Fruit fly (Drosophila melanogaster) whole organism, embryonic: Measurements from ENCODE around the gene alpha-PheRS.

Source experiments
- Abd-B ChIP-seq: fragments of 200-800 bp; sonication (Bioruptor generic); optimal IDR thresholded peaks from 2 replicates; lab custom pipeline; 2018; ENCODE audit warnings: missing biosample characterization, mild to moderate bottlenecking, missing genetic modification characterization, moderate library complexity
- Aef1 ChIP-seq: fragments of 200-800 bp; sonication (Bioruptor generic); IDR thresholded peaks from 3 replicates; pipeline ENCODE4 v1.3.6; 2022; ENCODE audit warnings: missing biosample characterization, missing genetic modification characterization
- CG1024 ChIP-seq: fragments of 200-800 bp; sonication (Bioruptor generic); IDR thresholded peaks from 2 replicates; pipeline ENCODE4 v1.3.6; 2022; ENCODE audit warnings: missing biosample characterization, missing genetic modification characterization
- CG10267 ChIP-seq: fragments of 200-800 bp; sonication (Bioruptor generic); optimal IDR thresholded peaks from 2 replicates; lab custom pipeline; 2018; ENCODE audit warnings: missing biosample characterization, mild to moderate bottlenecking, missing genetic modification characterization, moderate library complexity
- CG10431 ChIP-seq: fragments of 200-800 bp; sonication (Bioruptor generic); optimal IDR thresholded peaks from 3 replicates; lab custom pipeline; 2018; ENCODE audit warnings: missing biosample characterization, mild to moderate bottlenecking, missing genetic modification characterization
- CG12769 ChIP-seq: fragments of 200-800 bp; sonication (Bioruptor generic); optimal IDR thresholded peaks from 2 replicates; lab custom pipeline; 2019; ENCODE audit warnings: missing biosample characterization, mild to moderate bottlenecking, missing genetic modification characterization, moderate library complexity
- CG15011 ChIP-seq: fragments of 200-800 bp; sonication (Bioruptor generic); optimal IDR thresholded peaks from 3 replicates; lab custom pipeline; 2018; ENCODE audit warnings: missing biosample characterization, mild to moderate bottlenecking, missing genetic modification characterization
- CG17186 ChIP-seq: fragments of 200-800 bp; sonication (Bioruptor generic); optimal IDR thresholded peaks from 3 replicates; lab custom pipeline; 2017; ENCODE audit warnings: missing biosample characterization, missing genetic modification reagents, missing genetic modification characterization
- CG17361 ChIP-seq: fragments of 200-800 bp; sonication (Bioruptor generic); IDR thresholded peaks from 3 replicates; pipeline ENCODE4 v1.3.6; 2022; ENCODE audit warnings: missing biosample characterization, missing genetic modification characterization
- CG17802 ChIP-seq: fragments of 200-800 bp; sonication (Bioruptor generic); optimal IDR thresholded peaks from 2 replicates; lab custom pipeline; 2018; ENCODE audit warnings: missing biosample characterization, mild to moderate bottlenecking, missing genetic modification characterization, moderate library complexity
- CG2202 ChIP-seq: fragments of 200-800 bp; sonication (Bioruptor generic); optimal IDR thresholded peaks from 2 replicates; lab custom pipeline; 2018; ENCODE audit warnings: missing biosample characterization, mild to moderate bottlenecking, missing genetic modification characterization
- CG30403 ChIP-seq: fragments of 200-800 bp; sonication (Bioruptor generic); optimal IDR thresholded peaks from 3 replicates; lab custom pipeline; 2016; ENCODE audit warnings: missing biosample characterization, missing genetic modification characterization
- CG3838 ChIP-seq: fragments of 200-800 bp; sonication (Bioruptor generic); optimal IDR thresholded peaks from 3 replicates; lab custom pipeline; 2016; ENCODE audit warnings: missing biosample characterization, missing genetic modification characterization
- CG7372 ChIP-seq: fragments of 200-800 bp; sonication (Bioruptor generic); IDR thresholded peaks from 2 replicates; pipeline ENCODE4 v1.3.6; 2022; ENCODE audit warnings: missing biosample characterization, missing genetic modification characterization
- CG7928 ChIP-seq: fragments of 200-800 bp; sonication (Bioruptor generic); optimal IDR thresholded peaks from 2 replicates; lab custom pipeline; 2017; ENCODE audit warnings: missing biosample characterization, mild to moderate bottlenecking, missing genetic modification characterization
- CG8388 ChIP-seq: fragments of 200-800 bp; sonication (Bioruptor generic); optimal IDR thresholded peaks from 2 replicates; lab custom pipeline; 2019; ENCODE audit warnings: missing biosample characterization, mild to moderate bottlenecking, missing genetic modification characterization, moderate library complexity
- CG8924 ChIP-seq: fragments of 200-800 bp; optimal IDR thresholded peaks from 3 replicates; lab custom pipeline; 2019; ENCODE audit warnings: missing biosample characterization, mild to moderate bottlenecking, missing genetic modification characterization, moderate library complexity
- CG9797 ChIP-seq: fragments of 200-800 bp; sonication (Bioruptor generic); optimal IDR thresholded peaks from 3 replicates; lab custom pipeline; 2018; ENCODE audit warnings: missing biosample characterization, mild to moderate bottlenecking, missing genetic modification characterization
- Dbx ChIP-seq: fragments of 200-800 bp; sonication (Bioruptor generic); IDR thresholded peaks from 3 replicates; pipeline ENCODE4 v1.3.6; 2022; ENCODE audit warnings: missing biosample characterization, missing genetic modification characterization
- Eip74EF ChIP-seq, 2 experiments: fragments of 200-800 bp in 1 of 2; fragments of >200 bp in 1 of 2; sonication (Bioruptor generic) in 1 of 2; optimal IDR thresholded peaks; 2 replicates each; lab custom pipeline; 2017 to 2019; ENCODE audit warnings: missing biosample characterization in 2 of 2, missing genetic modification characterization in 2 of 2, mild to moderate bottlenecking in 1 of 2, moderate library complexity in 1 of 2
- HLHmδ ChIP-seq: fragments of 200-800 bp; sonication (Bioruptor generic); optimal IDR thresholded peaks from 2 replicates; lab custom pipeline; 2018; ENCODE audit warnings: missing biosample characterization, mild to moderate bottlenecking, missing genetic modification characterization, moderate library complexity
- Hsf ChIP-seq: fragments of 200-800 bp; sonication (Bioruptor generic); optimal IDR thresholded peaks from 3 replicates; lab custom pipeline; 2016; ENCODE audit warnings: missing biosample characterization, missing genetic modification characterization
- Kr ChIP-seq: fragments of 200-800 bp; sonication (Bioruptor generic); optimal IDR thresholded peaks from 2 replicates; lab custom pipeline; 2017; ENCODE audit warnings: missing biosample characterization, mild to moderate bottlenecking, missing genetic modification characterization
- Med ChIP-seq: fragments of 200-800 bp; sonication (Bioruptor generic); peaks from one replicate; lab custom pipeline; 2016; ENCODE audit warnings: missing biosample characterization, missing genetic modification characterization, mild to moderate bottlenecking, inconsistent platforms, moderate library complexity
- Rx ChIP-seq: fragments of 200-800 bp; sonication (Bioruptor generic); IDR thresholded peaks from 2 replicates; pipeline ENCODE4 v1.3.6; 2022; ENCODE audit warnings: missing biosample characterization, missing genetic modification characterization
- Side ChIP-seq: fragments of 200-800 bp; sonication (Bioruptor generic); optimal IDR thresholded peaks from 2 replicates; lab custom pipeline; 2016; ENCODE audit warnings: missing biosample characterization, missing genetic modification characterization
- Xbp1 ChIP-seq: fragments of 200-800 bp; sonication (Bioruptor generic); optimal IDR thresholded peaks from 3 replicates; lab custom pipeline; 2016; ENCODE audit warnings: missing biosample characterization, mild to moderate bottlenecking, missing genetic modification characterization
- ab ChIP-seq: fragments of 200-800 bp; sonication (Bioruptor generic); optimal IDR thresholded peaks from 2 replicates; lab custom pipeline; 2016; ENCODE audit warnings: missing biosample characterization, missing genetic modification characterization
- ap ChIP-seq: fragments of 200-800 bp; sonication (Bioruptor generic); IDR thresholded peaks from 2 replicates; pipeline ENCODE4 v1.3.6; 2022; ENCODE audit warnings: missing biosample characterization, missing genetic modification characterization
- ase ChIP-seq: fragments of 200-800 bp; sonication (Bioruptor generic); IDR thresholded peaks from 3 replicates; pipeline ENCODE4 v1.3.6; 2022; ENCODE audit warnings: missing biosample characterization, missing genetic modification characterization
- cato ChIP-seq: fragments of 200-800 bp; sonication (Bioruptor generic); optimal IDR thresholded peaks from 2 replicates; lab custom pipeline; 2016; ENCODE audit warnings: missing biosample characterization, missing genetic modification characterization, borderline replicate concordance
- crc ChIP-seq: fragments of 200-800 bp; sonication (Bioruptor generic); optimal IDR thresholded peaks from 2 replicates; lab custom pipeline; 2016; ENCODE audit warnings: missing biosample characterization, missing genetic modification characterization
- danr ChIP-seq: fragments of 200-800 bp; sonication (Bioruptor generic); IDR thresholded peaks from 2 replicates; pipeline ENCODE4 v1.3.6; 2022; ENCODE audit warnings: missing biosample characterization, missing genetic modification characterization
- dimm ChIP-seq: fragments of 200-800 bp; sonication (Bioruptor generic); IDR thresholded peaks from 2 replicates; pipeline ENCODE4 v1.3.6; 2022; ENCODE audit warnings: missing biosample characterization, missing genetic modification characterization
- disco-r ChIP-seq: fragments of 200-800 bp; sonication (Bioruptor generic); optimal IDR thresholded peaks from 2 replicates; lab custom pipeline; 2016; ENCODE audit warnings: missing biosample characterization, missing genetic modification characterization
- grau ChIP-seq: fragments of 200-800 bp; optimal IDR thresholded peaks from 3 replicates; lab custom pipeline; 2019; ENCODE audit warnings: missing biosample characterization, mild to moderate bottlenecking, missing genetic modification characterization, moderate library complexity
- jumu ChIP-seq: fragments of 200-800 bp; sonication (Bioruptor generic); optimal IDR thresholded peaks from 3 replicates; lab custom pipeline; 2016; ENCODE audit warnings: missing biosample characterization, missing genetic modification characterization
- lab ChIP-seq: fragments of 200-800 bp; sonication (Bioruptor generic); optimal IDR thresholded peaks from 3 replicates; lab custom pipeline; 2017; ENCODE audit warnings: missing biosample characterization, missing genetic modification characterization, mild to moderate bottlenecking, moderate library complexity, missing genetic modification reagents
- lbe ChIP-seq: fragments of 200-800 bp; sonication (Bioruptor generic); optimal IDR thresholded peaks from 2 replicates; lab custom pipeline; 2016; ENCODE audit warnings: missing biosample characterization, mild to moderate bottlenecking, missing genetic modification characterization
- lilli ChIP-seq: fragments of 200-800 bp; sonication (Bioruptor generic); optimal IDR thresholded peaks from 3 replicates; lab custom pipeline; 2016; ENCODE audit warnings: missing biosample characterization, missing genetic modification characterization
- org-1 ChIP-seq: fragments of 200-800 bp; sonication (Bioruptor generic); optimal IDR thresholded peaks from 2 replicates; lab custom pipeline; 2017; ENCODE audit warnings: missing biosample characterization, missing genetic modification characterization
- pzg ChIP-seq: fragments of 200-800 bp; sonication (Bioruptor generic); optimal IDR thresholded peaks from 3 replicates; lab custom pipeline; 2018; ENCODE audit warnings: missing biosample characterization, mild to moderate bottlenecking, missing genetic modification characterization, moderate library complexity
- ranshi ChIP-seq: fragments of 200-800 bp; sonication (Bioruptor generic); IDR thresholded peaks from 2 replicates; pipeline ENCODE4 v1.3.6; 2022; ENCODE audit warnings: missing biosample characterization, missing genetic modification characterization
- sens ChIP-seq: fragments of 200-800 bp; sonication (Bioruptor generic); peaks from one replicate; lab custom pipeline; 2016; ENCODE audit warnings: missing biosample characterization, missing genetic modification characterization
- sens-2 ChIP-seq: fragments of 200-800 bp; sonication (Bioruptor generic); IDR thresholded peaks from 2 replicates; pipeline ENCODE4 v1.3.6; 2022; ENCODE audit warnings: missing biosample characterization, missing genetic modification characterization
- stwl ChIP-seq: fragments of 200-800 bp; sonication (Bioruptor generic); optimal IDR thresholded peaks from 3 replicates; lab custom pipeline; 2018; ENCODE audit warnings: missing biosample characterization, mild to moderate bottlenecking, missing genetic modification characterization, moderate library complexity
- tin ChIP-seq: fragments of 200-800 bp; sonication (Bioruptor generic); optimal IDR thresholded peaks from 3 replicates; lab custom pipeline; 2016; ENCODE audit warnings: missing biosample characterization, missing genetic modification characterization
- twi ChIP-seq: fragments of 200-800 bp; optimal IDR thresholded peaks from 2 replicates; lab custom pipeline; 2019; ENCODE audit warnings: missing biosample characterization, mild to moderate bottlenecking, missing genetic modification characterization, moderate library complexity
- usp ChIP-seq: fragments of >200 bp; optimal IDR thresholded peaks from 2 replicates; lab custom pipeline; 2017; ENCODE audit warnings: missing biosample characterization, missing genetic modification characterization
- zfh1 ChIP-seq: fragments of 200-800 bp; sonication (Bioruptor generic); IDR thresholded peaks from 3 replicates; pipeline ENCODE4 v1.3.6; 2022; ENCODE audit warnings: missing biosample characterization, missing genetic modification characterization

The alpha-PheRS gene

dm6 chrX:8101479-8102198, 43.8 kb downstream of the alpha-PheRS start, which contains the start of gene CG2258 (continued):
- TF ChIP-seq twi (peak; percentile 79), lab (GFP tag; lab: Kevin White, UChicago) (peak; percentile 91), ase (GFP tag; lab: Robert Waterston, UW) (peak; percentile 87), tin (GFP tag; lab: Kevin White, UChicago) (peak; percentile 83), dimm (GFP tag; lab: Robert Waterston, UW) (peak; percentile 73), CG17802 (tag; lab: Kevin White, UChicago) (peak; percentile 67), CG7928 (GFP tag; lab: Kevin White, UChicago) (peak; percentile 53), lilli (GFP tag; lab: Kevin White, UChicago) (peak; percentile 46), lbe (GFP tag; lab: Kevin White, UChicago) (peak; percentile 37), org-1 (peak; percentile 47), pzg (GFP tag; lab: Kevin White, UChicago) (peak; percentile 31), CG15011 (GFP tag; lab: Kevin White, UChicago) (peak; percentile 76), Hsf (peak; percentile 85), CG30403 (GFP tag; lab: Kevin White, UChicago) (peak; percentile 84), CG7372 (GFP tag; lab: Robert Waterston, UW) (peak; percentile 74), usp (no peak), CG10431 (GFP tag; lab: Kevin White, UChicago) (peak; percentile 75), grau (peak; percentile 96), jumu (GFP tag; lab: Kevin White, UChicago) (no peak), CG3838 (GFP tag; lab: Kevin White, UChicago) (peak; percentile 15), disco-r (peak; percentile 56), Xbp1 (peak; percentile 87), ab (peak; percentile 12), ranshi (GFP tag; lab: Robert Waterston, UW) (peak; percentile 89), stwl (tag; lab: Kevin White, UChicago) (peak; percentile 40), danr (peak; percentile 83), ap (GFP tag; lab: Robert Waterston, UW) (peak; percentile 80), sens-2 (GFP tag; lab: Robert Waterston, UW) (no peak; the same call in 1 of the 2 replicates), zfh1 (peak; percentile 86), Abd-B (peak; percentile 83), Dbx (GFP tag; lab: Robert Waterston, UW) (peak; percentile 62; the same call in 1 of the 3 replicates), CG8924 (peak; percentile 86), Rx (GFP tag; lab: Robert Waterston, UW) (peak; percentile 58), CG17186 (GFP tag; lab: Kevin White, UChicago) (no peak), Side (GFP tag; lab: Kevin White, UChicago) (no peak), CG1024 (peak; percentile 76), CG12769 (tag; lab: Kevin White, UChicago) (peak; percentile 90), Aef1 (peak; percentile 87), cato (GFP tag; lab: Kevin White, UChicago) (peak; percentile 62), CG17361 (GFP tag; lab: Robert Waterston, UW) (peak; percentile 84), HLHmδ (no peak), CG9797 (GFP tag; lab: Kevin White, UChicago) (no peak), Kr (no peak), sens (GFP tag; lab: Kevin White, UChicago) (peak; percentile 91), CG8388 (GFP tag; lab: Kevin White, UChicago) (peak; percentile 87), Eip74EF (GFP tag; optimal IDR thresholded peaks at IDR 0.05; lab: Kevin White, UChicago) (peak in 1 of 2 experiments; percentile 83), CG10267 (tag; lab: Kevin White, UChicago) (peak; percentile 74), crc (GFP tag; lab: Kevin White, UChicago) (no peak), CG2202 (tag; lab: Kevin White, UChicago) (peak; percentile 49), Med (GFP tag; lab: Kevin White, UChicago) (peak; percentile 95)
